Worm (Caenorhabditis elegans) whole organism, L3 larva: Measurements from ENCODE around the gene srz-59.

Experiments used
- ZK546.5 ChIP-seq: sonication (generic microtip); optimal IDR thresholded peaks from 2 replicates; lab custom pipeline; 2017; ENCODE audit warnings: missing biosample characterization, missing genetic modification characterization
- daf-12 ChIP-seq: fragments of 150-350 bp; optimal IDR thresholded peaks from 2 replicates; lab custom pipeline; 2014; ENCODE audit warnings: missing biosample characterization, missing genetic modification reagents, missing genetic modification characterization
- elt-2 ChIP-seq: sonication (generic microtip); optimal IDR thresholded peaks from 2 replicates; lab custom pipeline; 2016; ENCODE audit warnings: missing genetic modification reagents, mild to moderate bottlenecking, missing genetic modification characterization, missing compliant biosample characterization
- eor-1 ChIP-seq, 2 experiments: fragments of 150-350 bp; optimal IDR thresholded peaks; 2 replicates each; lab custom pipeline; 2014 to 2018; ENCODE audit warnings: missing biosample characterization in 2 of 2, missing genetic modification characterization in 2 of 2
- jun-1 ChIP-seq: fragments of 150-350 bp; optimal IDR thresholded peaks from 2 replicates; lab custom pipeline; 2014; ENCODE audit warnings: missing biosample characterization, missing genetic modification reagents, missing genetic modification characterization
- nhr-23 ChIP-seq: fragments of 150-350 bp; optimal IDR thresholded peaks from 2 replicates; lab custom pipeline; 2014; ENCODE audit warnings: missing biosample characterization, missing genetic modification reagents, missing genetic modification characterization
- pqm-1 ChIP-seq: fragments of 150-350 bp; optimal IDR thresholded peaks from 2 replicates; lab custom pipeline; 2017; ENCODE audit warnings: missing biosample characterization, missing genetic modification characterization, inconsistent platforms
- ztf-11 ChIP-seq: fragments of 150-350 bp; optimal IDR thresholded peaks from 2 replicates; lab custom pipeline; 2014; ENCODE audit warnings: missing biosample characterization, missing genetic modification characterization

ce11 chrIV:14129091-14129490, 2.8 kb upstream of the srz-59 start, which contains the start of gene srz-42:
- TF ChIP-seq nhr-23 (tag; lab: Kevin White, UChicago) (no peak), ztf-11 (tag; lab: Kevin White, UChicago) (no peak), ZK546.5 (tag; lab: Kevin White, UChicago) (no peak), daf-12 (tag; lab: Kevin White, UChicago) (no peak), eor-1 (tag; optimal IDR thresholded peaks at IDR 0.05; lab: Kevin White, UChicago) (no peak), pqm-1 (no peak), jun-1 (tag; lab: Kevin White, UChicago) (no peak), elt-2 (tag; lab: Kevin White, UChicago) (no peak)
